Worm (Caenorhabditis elegans): ENCODE data around the gene ilys-2.

The ilys-2 gene

ce11 chrIV:2467378-2467777 is at the start of gene ilys-2:
ilys-2 (plus strand) TSS chrIV:2467678.
- no peak for TF ChIP-seq aly-1 (tag; optimal IDR thresholded peaks at IDR 0.05)

- TF ChIP-seq tbx-37 (GFP tag; conservative IDR thresholded peaks at IDR 0.05) (no peak), sea-1 (GFP tag; conservative IDR thresholded peaks at IDR 0.05) (no peak), ceh-13 (GFP tag; optimal IDR thresholded peaks at IDR 0.05) (no peak)
Measured at ce11 chrIV:2432693-2433092, 34.8 kb upstream of the ilys-2 start, which contains the start of gene C45G7.4. C45G7.4 (plus strand) TSS chrIV:2432993.

- TF ChIP-seq hmbx-1 (tag; optimal IDR thresholded peaks at IDR 0.05) (no peak), hmg-4 (GFP tag; optimal IDR thresholded peaks at IDR 0.05) (no peak), sea-1 (GFP tag; conservative IDR thresholded peaks at IDR 0.05) (no peak), tbx-37 (GFP tag; conservative IDR thresholded peaks at IDR 0.05) (no peak), ceh-13 (GFP tag; optimal IDR thresholded peaks at IDR 0.05) (no peak), pes-1 (GFP tag; IDR thresholded peaks at IDR 0.05) (no peak), flt-1 (GFP tag; IDR thresholded peaks at IDR 0.05) (no peak), B0310.2 (tag; optimal IDR thresholded peaks at IDR 0.05) (no peak), ceh-36 (tag; optimal IDR thresholded peaks at IDR 0.05) (no peak), ets-7 (tag; optimal IDR thresholded peaks at IDR 0.05) (no peak), tra-4 (tag; optimal IDR thresholded peaks at IDR 0.05) (no peak), aly-1 (tag; optimal IDR thresholded peaks at IDR 0.05) (no peak), hnd-1 (tag; optimal IDR thresholded peaks at IDR 0.05) (no peak), scrt-1 (GFP tag; IDR thresholded peaks at IDR 0.05) (no peak), F13C5.2 (tag; optimal IDR thresholded peaks at IDR 0.05) (no peak), ama-1 (optimal IDR thresholded peaks at IDR 0.05) (no peak), tbx-11 (GFP tag; IDR thresholded peaks at IDR 0.05) (no peak)
Measured at ce11 chrIV:2434366-2434765, 33.1 kb upstream of the ilys-2 start.

ce11 chrIV:2451233-2451632 is 16.2 kb upstream of the ilys-2 start, which contains the start of gene C45G7.13:
C45G7.13 (minus strand) TSS chrIV:2451333.
- no peak for TF ChIP-seq ama-1 (optimal IDR thresholded peaks at IDR 0.05)
- TF ChIP-seq B0310.2 (tag; optimal IDR thresholded peaks at IDR 0.05) = no peak
- TF ChIP-seq ceh-13 (GFP tag; optimal IDR thresholded peaks at IDR 0.05) = no peak
- TF ChIP-seq hmg-4 (GFP tag; optimal IDR thresholded peaks at IDR 0.05) = no peak
- no peak for TF ChIP-seq hmbx-1 (tag; optimal IDR thresholded peaks at IDR 0.05)
- TF ChIP-seq tbx-37 (GFP tag; conservative IDR thresholded peaks at IDR 0.05) = no peak
- TF ChIP-seq scrt-1 (GFP tag; IDR thresholded peaks at IDR 0.05) = no peak
- no peak for TF ChIP-seq tra-4 (tag; optimal IDR thresholded peaks at IDR 0.05)
- TF ChIP-seq F13C5.2 (tag; optimal IDR thresholded peaks at IDR 0.05) = no peak
- no peak for TF ChIP-seq tbx-11 (GFP tag; IDR thresholded peaks at IDR 0.05)
- TF ChIP-seq ceh-36 (tag; optimal IDR thresholded peaks at IDR 0.05) = no peak
- no peak for TF ChIP-seq flt-1 (GFP tag; IDR thresholded peaks at IDR 0.05)
- TF ChIP-seq hnd-1 (tag; optimal IDR thresholded peaks at IDR 0.05) = no peak
- TF ChIP-seq aly-1 (tag; optimal IDR thresholded peaks at IDR 0.05) = no peak
- no peak for TF ChIP-seq ets-7 (tag; optimal IDR thresholded peaks at IDR 0.05)
- TF ChIP-seq pes-1 (GFP tag; IDR thresholded peaks at IDR 0.05) = no peak
- no peak for TF ChIP-seq sea-1 (GFP tag; conservative IDR thresholded peaks at IDR 0.05)

- TF ChIP-seq tbx-11 (GFP tag; IDR thresholded peaks at IDR 0.05) (no peak), F13C5.2 (tag; optimal IDR thresholded peaks at IDR 0.05) (no peak), flt-1 (GFP tag; IDR thresholded peaks at IDR 0.05) (no peak), ceh-36 (tag; optimal IDR thresholded peaks at IDR 0.05) (no peak), ets-7 (tag; optimal IDR thresholded peaks at IDR 0.05) (no peak), scrt-1 (GFP tag; IDR thresholded peaks at IDR 0.05) (no peak), hmg-4 (GFP tag; optimal IDR thresholded peaks at IDR 0.05) (no peak), sea-1 (GFP tag; conservative IDR thresholded peaks at IDR 0.05) (no peak), ama-1 (optimal IDR thresholded peaks at IDR 0.05) (no peak), aly-1 (tag; optimal IDR thresholded peaks at IDR 0.05) (no peak), ceh-13 (GFP tag; optimal IDR thresholded peaks at IDR 0.05) (no peak), hmbx-1 (tag; optimal IDR thresholded peaks at IDR 0.05) (no peak), B0310.2 (tag; optimal IDR thresholded peaks at IDR 0.05) (no peak), hnd-1 (tag; optimal IDR thresholded peaks at IDR 0.05) (no peak), tbx-37 (GFP tag; conservative IDR thresholded peaks at IDR 0.05) (no peak), tra-4 (tag; optimal IDR thresholded peaks at IDR 0.05) (no peak), pes-1 (GFP tag; IDR thresholded peaks at IDR 0.05) (no peak)
Measured at ce11 chrIV:2451655-2452054, 15.8 kb upstream of the ilys-2 start.

- TF ChIP-seq ama-1 (optimal IDR thresholded peaks at IDR 0.05) (no peak), tbx-11 (GFP tag; IDR thresholded peaks at IDR 0.05) (no peak), hnd-1 (tag; optimal IDR thresholded peaks at IDR 0.05) (no peak), tbx-37 (GFP tag; conservative IDR thresholded peaks at IDR 0.05) (no peak), aly-1 (tag; optimal IDR thresholded peaks at IDR 0.05) (no peak), hmbx-1 (tag; optimal IDR thresholded peaks at IDR 0.05) (no peak), flt-1 (GFP tag; IDR thresholded peaks at IDR 0.05) (no peak), ets-7 (tag; optimal IDR thresholded peaks at IDR 0.05) (no peak)
Measured at ce11 chrIV:2455128-2455527, 12.3 kb upstream of the ilys-2 start.

ce11 chrIV:2461396-2461795 is 6.1 kb upstream of the ilys-2 start:
- TF ChIP-seq F13C5.2 (tag; optimal IDR thresholded peaks at IDR 0.05) (no peak), hnd-1 (tag; optimal IDR thresholded peaks at IDR 0.05) (no peak), tbx-37 (GFP tag; conservative IDR thresholded peaks at IDR 0.05) (no peak), ceh-36 (tag; optimal IDR thresholded peaks at IDR 0.05) (no peak), sea-1 (GFP tag; conservative IDR thresholded peaks at IDR 0.05) (no peak), scrt-1 (GFP tag; IDR thresholded peaks at IDR 0.05) (no peak), tra-4 (tag; optimal IDR thresholded peaks at IDR 0.05) (no peak), ama-1 (optimal IDR thresholded peaks at IDR 0.05) (no peak), tbx-11 (GFP tag; IDR thresholded peaks at IDR 0.05) (no peak), hmg-4 (GFP tag; optimal IDR thresholded peaks at IDR 0.05) (no peak), flt-1 (GFP tag; IDR thresholded peaks at IDR 0.05) (no peak), aly-1 (tag; optimal IDR thresholded peaks at IDR 0.05) (no peak), ets-7 (tag; optimal IDR thresholded peaks at IDR 0.05) (no peak), B0310.2 (tag; optimal IDR thresholded peaks at IDR 0.05) (no peak), hmbx-1 (tag; optimal IDR thresholded peaks at IDR 0.05) (no peak), pes-1 (GFP tag; IDR thresholded peaks at IDR 0.05) (no peak), ceh-13 (GFP tag; optimal IDR thresholded peaks at IDR 0.05) (no peak)

- TF ChIP-seq hnd-1 (tag; optimal IDR thresholded peaks at IDR 0.05) = no peak
- TF ChIP-seq hmg-4 (GFP tag; optimal IDR thresholded peaks at IDR 0.05) = no peak
- TF ChIP-seq scrt-1 (GFP tag; IDR thresholded peaks at IDR 0.05) = no peak
- no peak for TF ChIP-seq ets-7 (tag; optimal IDR thresholded peaks at IDR 0.05)
- TF ChIP-seq ama-1 (optimal IDR thresholded peaks at IDR 0.05) = no peak
Measured at ce11 chrIV:2463311-2463710, 4.2 kb upstream of the ilys-2 start, which contains the start of gene cdh-10. cdh-10 (minus strand) TSS chrIV:2463369.
